Fruit fly (Drosophila melanogaster) whole organism, prepupa: Measurements from ENCODE around the gene CG5274.
A peak's percentile ranks its signal among the peaks of the same experiment; 100 is the strongest.

Experiments
- Blimp-1 ChIP-seq: fragments of 200-800 bp; sonication (Bioruptor generic); optimal IDR thresholded peaks from 3 replicates; lab custom pipeline; 2017; ENCODE audit warnings: missing biosample characterization, missing genetic modification characterization, mild to moderate bottlenecking, moderate library complexity, missing genetic modification reagents
- CG10631 ChIP-seq: fragments of 200-800 bp; sonication (Bioruptor generic); optimal IDR thresholded peaks from 2 replicates; lab custom pipeline; 2016; ENCODE audit warnings: missing biosample characterization, missing genetic modification characterization
- CG10669 ChIP-seq: fragments of 200-800 bp; sonication (Bioruptor generic); optimal IDR thresholded peaks from 3 replicates; lab custom pipeline; 2018; ENCODE audit warnings: missing biosample characterization, mild to moderate bottlenecking, missing genetic modification characterization, moderate library complexity
- CG11762 ChIP-seq: fragments of 200-800 bp; sonication (Bioruptor generic); optimal IDR thresholded peaks from 3 replicates; lab custom pipeline; 2016; ENCODE audit warnings: missing biosample characterization, missing genetic modification characterization; ENCODE audit not compliant: insufficient read depth
- CG11902 ChIP-seq: fragments of 200-800 bp; sonication (Bioruptor generic); optimal IDR thresholded peaks from 3 replicates; lab custom pipeline; 2016; ENCODE audit warnings: missing biosample characterization, missing genetic modification characterization
- CG15336 ChIP-seq: fragments of 200-800 bp; sonication (Bioruptor generic); IDR thresholded peaks from 2 replicates; pipeline ENCODE4 v1.3.6; 2022; ENCODE audit warnings: missing biosample characterization, missing genetic modification characterization
- CG1621 ChIP-seq: fragments of 200-800 bp; sonication (Bioruptor generic); optimal IDR thresholded peaks from 3 replicates; lab custom pipeline; 2018; ENCODE audit warnings: missing biosample characterization, mild to moderate bottlenecking, missing genetic modification characterization
- CG16779 ChIP-seq: fragments of 200-800 bp; sonication (Bioruptor generic); optimal IDR thresholded peaks from 3 replicates; lab custom pipeline; 2017; ENCODE audit warnings: missing biosample characterization, mild to moderate bottlenecking, missing genetic modification characterization
- CG3032 ChIP-seq: fragments of 200-800 bp; optimal IDR thresholded peaks from 2 replicates; lab custom pipeline; 2019; ENCODE audit warnings: missing biosample characterization, mild to moderate bottlenecking, missing genetic modification characterization, moderate library complexity
- CG32006 ChIP-seq: fragments of 200-800 bp; sonication (Bioruptor generic); optimal IDR thresholded peaks from 3 replicates; lab custom pipeline; 2017; ENCODE audit warnings: missing biosample characterization, mild to moderate bottlenecking, missing genetic modification characterization
- CG34406 ChIP-seq: fragments of 200-800 bp; sonication (Bioruptor generic); optimal IDR thresholded peaks from 3 replicates; lab custom pipeline; 2016; ENCODE audit warnings: missing biosample characterization, missing genetic modification characterization
- CG3919 ChIP-seq: fragments of 200-800 bp; sonication (Bioruptor generic); optimal IDR thresholded peaks from 3 replicates; lab custom pipeline; 2016; ENCODE audit warnings: missing biosample characterization, missing genetic modification characterization
- CG6163 ChIP-seq: fragments of 200-800 bp; sonication (Bioruptor generic); IDR thresholded peaks from 3 replicates; pipeline ENCODE4 v1.3.6; 2022; ENCODE audit warnings: missing biosample characterization, missing genetic modification characterization
- CG6276 ChIP-seq: fragments of 200-800 bp; sonication (Bioruptor generic); optimal IDR thresholded peaks from 2 replicates; lab custom pipeline; 2017; ENCODE audit warnings: missing biosample characterization, mild to moderate bottlenecking, missing genetic modification characterization
- CG6792 ChIP-seq: fragments of 200-800 bp; sonication (Bioruptor generic); optimal IDR thresholded peaks from 3 replicates; lab custom pipeline; 2016; ENCODE audit warnings: missing biosample characterization, missing genetic modification characterization
- CG6808 ChIP-seq: fragments of 200-800 bp; sonication (Bioruptor generic); optimal IDR thresholded peaks from 3 replicates; lab custom pipeline; 2017; ENCODE audit warnings: missing biosample characterization, missing genetic modification characterization, mild to moderate bottlenecking, moderate library complexity, missing genetic modification reagents
- CG7368 ChIP-seq: fragments of 200-800 bp; sonication (Bioruptor generic); optimal IDR thresholded peaks from 3 replicates; lab custom pipeline; 2016; ENCODE audit warnings: missing biosample characterization, missing genetic modification characterization
- CG8119 ChIP-seq: fragments of 200-800 bp; sonication (Bioruptor generic); IDR thresholded peaks from 3 replicates; pipeline ENCODE4 v1.3.6; 2022; ENCODE audit warnings: missing biosample characterization, missing genetic modification characterization
- CG8319 ChIP-seq: fragments of 200-800 bp; sonication (Bioruptor generic); optimal IDR thresholded peaks from 3 replicates; lab custom pipeline; 2016; ENCODE audit warnings: missing biosample characterization, missing genetic modification characterization
- CG8632 ChIP-seq: fragments of 200-800 bp; sonication (Bioruptor generic); optimal IDR thresholded peaks from 3 replicates; lab custom pipeline; 2016; ENCODE audit warnings: missing biosample characterization, missing genetic modification characterization
- CG9139 ChIP-seq: fragments of 200-800 bp; sonication (Bioruptor generic); optimal IDR thresholded peaks from 3 replicates; lab custom pipeline; 2017; ENCODE audit warnings: missing biosample characterization, mild to moderate bottlenecking, missing genetic modification characterization
- Eip75B ChIP-seq: fragments of 200-800 bp; sonication (Bioruptor generic); optimal IDR thresholded peaks from 3 replicates; lab custom pipeline; 2016; ENCODE audit warnings: missing biosample characterization, missing genetic modification characterization
- Eip93F ChIP-seq: fragments of 200-800 bp; sonication (Bioruptor generic); optimal IDR thresholded peaks from 2 replicates; lab custom pipeline; 2016; ENCODE audit warnings: missing biosample characterization, mild to moderate bottlenecking, missing genetic modification characterization
- Ets21C ChIP-seq: fragments of 200-800 bp; sonication (Bioruptor generic); optimal IDR thresholded peaks from 3 replicates; lab custom pipeline; 2016; ENCODE audit warnings: missing biosample characterization, missing genetic modification characterization
- Ets96B ChIP-seq: fragments of 200-800 bp; optimal IDR thresholded peaks from 2 replicates; lab custom pipeline; 2019; ENCODE audit warnings: missing biosample characterization, mild to moderate bottlenecking, missing genetic modification characterization, moderate library complexity
- Gug ChIP-seq: fragments of 200-800 bp; sonication (Bioruptor generic); IDR thresholded peaks from 2 replicates; pipeline ENCODE4 v1.3.6; 2022; ENCODE audit warnings: missing biosample characterization, missing genetic modification characterization
- Hr4 ChIP-seq: fragments of 200-800 bp; sonication (Bioruptor generic); optimal IDR thresholded peaks from 3 replicates; lab custom pipeline; 2016; ENCODE audit warnings: missing biosample characterization, missing genetic modification characterization
- Lpt ChIP-seq: fragments of 200-800 bp; sonication (Bioruptor generic); optimal IDR thresholded peaks from 3 replicates; lab custom pipeline; 2016; ENCODE audit warnings: missing biosample characterization, missing genetic modification characterization
- Met ChIP-seq: fragments of 200-800 bp; sonication (Bioruptor generic); optimal IDR thresholded peaks from 3 replicates; lab custom pipeline; 2016; ENCODE audit warnings: missing biosample characterization, missing genetic modification characterization
- Sox14 ChIP-seq: fragments of 200-800 bp; sonication (Bioruptor generic); optimal IDR thresholded peaks from 3 replicates; lab custom pipeline; 2016; ENCODE audit warnings: missing biosample characterization, missing genetic modification characterization
- Sox15 ChIP-seq: fragments of 200-800 bp; sonication (Bioruptor generic); optimal IDR thresholded peaks from 3 replicates; lab custom pipeline; 2016; ENCODE audit warnings: missing biosample characterization, missing genetic modification characterization
- acj6 ChIP-seq: fragments of 200-800 bp; sonication (Bioruptor generic); optimal IDR thresholded peaks from 3 replicates; lab custom pipeline; 2016; ENCODE audit warnings: missing biosample characterization, missing genetic modification characterization
- cyc ChIP-seq: fragments of 200-800 bp; sonication (Bioruptor generic); optimal IDR thresholded peaks from 3 replicates; lab custom pipeline; 2016; ENCODE audit warnings: missing biosample characterization, missing genetic modification characterization
- dsx ChIP-seq: fragments of 200-800 bp; optimal IDR thresholded peaks from 3 replicates; lab custom pipeline; 2019; ENCODE audit warnings: missing biosample characterization, mild to moderate bottlenecking, missing genetic modification characterization, moderate library complexity; ENCODE audit not compliant: poor library complexity, severe bottlenecking
- eg ChIP-seq: fragments of 200-800 bp; sonication (Bioruptor generic); IDR thresholded peaks from 3 replicates; pipeline ENCODE4 v1.3.6; 2022; ENCODE audit warnings: missing biosample characterization, missing genetic modification characterization
- esn ChIP-seq: fragments of 200-800 bp; sonication (Bioruptor generic); optimal IDR thresholded peaks from 2 replicates; lab custom pipeline; 2016; ENCODE audit warnings: missing biosample characterization, mild to moderate bottlenecking, missing genetic modification characterization, moderate library complexity
- fd59A ChIP-seq: fragments of 200-800 bp; sonication (Bioruptor generic); optimal IDR thresholded peaks from 2 replicates; lab custom pipeline; 2017; ENCODE audit warnings: missing biosample characterization, mild to moderate bottlenecking, missing genetic modification characterization, missing genetic modification reagents
- fd85E ChIP-seq: fragments of 200-800 bp; sonication (Bioruptor generic); optimal IDR thresholded peaks from 3 replicates; lab custom pipeline; 2016; ENCODE audit warnings: missing biosample characterization, missing genetic modification characterization
- fkh ChIP-seq: fragments of 200-800 bp; sonication (Bioruptor generic); optimal IDR thresholded peaks from 3 replicates; lab custom pipeline; 2017; ENCODE audit warnings: missing biosample characterization, mild to moderate bottlenecking, missing genetic modification characterization, moderate library complexity
- salr ChIP-seq, 2 experiments: fragments of 200-800 bp; sonication (Bioruptor generic); optimal IDR thresholded peaks; 3 replicates each; lab custom pipeline; 2016 to 2018; ENCODE audit warnings: missing biosample characterization in 2 of 2, missing genetic modification characterization in 2 of 2, mild to moderate bottlenecking in 1 of 2
- spab ChIP-seq: fragments of 200-800 bp; sonication (Bioruptor generic); optimal IDR thresholded peaks from 2 replicates; lab custom pipeline; 2017; ENCODE audit warnings: missing biosample characterization, mild to moderate bottlenecking, missing genetic modification characterization, missing genetic modification reagents
- ss ChIP-seq, 2 experiments: fragments of 200-800 bp; sonication (Bioruptor generic); optimal IDR thresholded peaks; 2 replicates in 1 of 2; 3 replicates in 1 of 2; lab custom pipeline; 2017 to 2018; ENCODE audit warnings: mild to moderate bottlenecking in 2 of 2, missing biosample characterization in 2 of 2, missing genetic modification characterization in 2 of 2, moderate library complexity in 1 of 2
- topi ChIP-seq: fragments of 200-800 bp; sonication (Bioruptor generic); optimal IDR thresholded peaks from 3 replicates; lab custom pipeline; 2016; ENCODE audit warnings: missing biosample characterization, missing genetic modification characterization
- vri ChIP-seq: fragments of 200-800 bp; sonication (Bioruptor generic); optimal IDR thresholded peaks from 3 replicates; lab custom pipeline; 2016; ENCODE audit warnings: missing biosample characterization, mild to moderate bottlenecking, missing genetic modification characterization

Gene CG5274

DNA sequence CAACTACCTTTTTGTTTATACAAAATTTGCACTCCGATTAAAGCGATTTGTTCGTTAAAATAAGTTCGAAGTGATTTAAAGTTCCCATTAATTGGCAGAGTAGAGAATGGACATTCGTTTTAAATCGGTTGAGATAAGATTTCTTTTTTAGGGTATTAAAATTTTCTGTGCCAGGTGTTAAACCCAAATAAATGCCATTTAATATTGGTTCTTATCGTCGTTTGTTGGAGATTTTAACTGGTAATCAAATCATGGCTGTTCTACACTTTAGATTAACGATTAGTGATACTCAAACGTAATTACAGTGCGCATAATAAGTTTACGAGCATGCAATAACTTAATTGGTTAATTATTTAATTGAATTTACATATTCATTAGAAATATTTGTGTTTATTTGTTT is 34.9 kb upstream of the CG5274 start:
- TF ChIP-seq CG8319 (no peak), CG6163 (GFP tag; lab: Robert Waterston, UW) (no peak), Lpt (GFP tag; lab: Kevin White, UChicago) (no peak), spab (GFP tag; lab: Kevin White, UChicago) (no peak)

DNA sequence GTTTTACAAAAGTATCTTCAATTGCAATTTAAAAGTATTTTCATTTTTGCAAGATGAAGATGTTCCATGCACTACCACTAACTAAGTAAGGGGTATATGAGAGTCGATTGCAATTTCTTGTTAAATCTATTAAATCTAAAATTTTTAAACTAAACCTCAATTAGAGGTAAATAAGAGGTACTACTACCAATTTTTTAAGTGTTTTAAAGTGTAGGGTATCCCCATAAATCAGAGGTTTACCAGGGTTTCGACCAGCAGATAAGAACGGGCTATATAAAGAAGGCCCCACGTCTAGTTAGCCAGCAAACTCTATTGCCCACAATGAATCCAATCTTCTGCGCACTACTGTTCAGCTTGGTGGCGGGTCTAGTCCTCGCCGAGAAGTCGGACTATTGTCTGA is 32.9 kb upstream of the CG5274 start, which contains the start of gene mag:
Gene mag, plus strand, starts transcription at position 301 of the 400 bp plus-strand sequence.
- TF ChIP-seq Ets21C (GFP tag; lab: Kevin White, UChicago) (no peak), spab (GFP tag; lab: Kevin White, UChicago) (no peak), CG6163 (GFP tag; lab: Robert Waterston, UW) (no peak), CG10669 (GFP tag; lab: Kevin White, UChicago) (no peak), fd59A (GFP tag; lab: Kevin White, UChicago) (no peak), CG3919 (GFP tag; lab: Kevin White, UChicago) (no peak), CG1621 (tag; lab: Kevin White, UChicago) (no peak)

DNA sequence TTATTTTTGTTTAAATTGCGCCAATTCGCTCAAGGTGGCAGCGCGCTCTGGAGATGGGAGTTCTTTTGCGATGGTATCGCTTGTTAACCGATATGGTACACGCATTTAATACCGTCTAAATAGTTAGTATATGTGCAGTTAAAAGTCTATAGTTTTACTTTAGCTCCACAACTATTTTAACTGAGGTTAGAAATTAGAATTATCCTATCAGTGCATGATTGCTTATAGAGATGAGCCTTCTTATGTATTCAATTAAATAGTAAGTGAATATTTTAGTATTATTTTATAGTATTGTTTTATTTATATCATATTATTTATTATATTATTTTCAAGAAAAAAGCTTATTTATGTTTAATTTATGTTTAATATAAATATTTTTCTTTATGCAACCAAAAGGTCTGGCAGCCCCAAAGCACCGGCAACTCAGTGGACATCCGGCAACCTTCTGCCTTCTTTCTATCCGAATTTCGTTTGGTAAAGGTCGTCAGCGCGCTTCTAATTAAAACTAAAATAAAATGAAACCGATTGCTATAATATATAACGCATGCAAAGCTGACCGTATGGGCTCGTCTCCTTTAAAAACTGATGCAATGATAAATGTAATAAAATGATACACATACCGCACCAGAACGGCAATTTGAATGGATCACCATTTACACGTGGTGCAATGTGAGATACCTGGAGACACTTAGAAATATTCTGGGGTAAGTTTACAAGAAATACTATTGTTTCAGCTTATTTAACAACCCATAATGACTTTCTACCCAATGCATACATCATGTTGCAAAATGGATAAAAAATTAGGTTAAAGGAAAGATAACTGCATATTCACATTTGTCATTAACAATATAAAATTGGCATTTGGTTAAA is 25.6 kb upstream of the CG5274 start, which contains the start of gene CG5199:
Gene CG5199, minus strand, starts transcription at position 52 of the 870 bp plus-strand sequence.
- TF ChIP-seq CG6276 (no peak), Hr4 (GFP tag; lab: Kevin White, UChicago) (peak; percentile 12), CG6808 (GFP tag; lab: Kevin White, UChicago) (no peak), vri (GFP tag; lab: Kevin White, UChicago) (no peak), CG3919 (GFP tag; lab: Kevin White, UChicago) (peak; percentile 68), CG8632 (GFP tag; lab: Kevin White, UChicago) (peak; percentile 33), CG34406 (GFP tag; lab: Kevin White, UChicago) (peak; percentile 52), CG6792 (GFP tag; lab: Kevin White, UChicago) (peak; percentile 48), topi (peak; percentile 37), CG11902 (peak; percentile 53), esn (peak; percentile 50), fd59A (GFP tag; lab: Kevin White, UChicago) (no peak), CG16779 (tag; lab: Kevin White, UChicago) (no peak), salr (GFP tag; optimal IDR thresholded peaks at IDR 0.05; lab: Kevin White, UChicago) (peak in 1 of 2 experiments; percentile 30), Ets96B (peak; percentile 71), CG8119 (GFP tag; lab: Robert Waterston, UW) (no peak), CG11762 (peak; percentile 45), Eip75B (GFP tag; lab: Kevin White, UChicago) (no peak), eg (GFP tag; lab: Robert Waterston, UW) (no peak; the same call in 2 of the 3 replicates), Eip93F (GFP tag; lab: Kevin White, UChicago) (no peak), CG10631 (GFP tag; lab: Kevin White, UChicago) (peak; percentile 82), Gug (GFP tag; lab: Robert Waterston, UW) (peak; percentile 65), CG8319 (no peak), dsx (GFP tag; lab: Kevin White, UChicago) (no peak), CG7368 (peak; percentile 5), fd85E (no peak), CG10669 (GFP tag; lab: Kevin White, UChicago) (peak; percentile 49), cyc (peak; percentile 74), Blimp-1 (peak; percentile 11), Ets21C (GFP tag; lab: Kevin White, UChicago) (no peak), Sox15 (peak; percentile 37), ss (GFP tag; optimal IDR thresholded peaks at IDR 0.05; lab: Kevin White, UChicago) (no peak), CG15336 (GFP tag; lab: Robert Waterston, UW) (0 out of 2 replicates have a peak, but pooled peaks have one; percentile 21), CG32006 (GFP tag; lab: Kevin White, UChicago) (peak; percentile 63), CG9139 (GFP tag; lab: Kevin White, UChicago) (no peak), fkh (GFP tag; lab: Kevin White, UChicago) (no peak), Sox14 (GFP tag; lab: Kevin White, UChicago) (peak; percentile 24), Met (GFP tag; lab: Kevin White, UChicago) (no peak), acj6 (peak; percentile 58), CG3032 (tag; lab: Kevin White, UChicago) (peak; percentile 79)
